Worm (Caenorhabditis elegans) whole organism, L2 larva: ENCODE results near the gene C55C3.8.

ENCODE experiments used
- C34F6.9 ChIP-seq: fragments of 150-350 bp; optimal IDR thresholded peaks from 2 replicates; lab custom pipeline; 2014; ENCODE audit warnings: missing biosample characterization, missing genetic modification characterization
- R02D3.7 ChIP-seq: fragments of 150-350 bp; optimal IDR thresholded peaks from 2 replicates; lab custom pipeline; 2014; ENCODE audit warnings: missing biosample characterization, missing genetic modification characterization
- Y55F3AM.14 ChIP-seq: fragments of 200-800 bp; sonication (Bioruptor generic); optimal IDR thresholded peaks from 2 replicates; lab custom pipeline; 2018; ENCODE audit warnings: mild to moderate bottlenecking, missing genetic modification characterization, missing compliant biosample characterization
- aly-2 ChIP-seq: fragments of 150-350 bp; optimal IDR thresholded peaks from 2 replicates; lab custom pipeline; 2014; ENCODE audit warnings: missing biosample characterization, missing genetic modification characterization
- ceh-16 ChIP-seq: fragments of 150-350 bp; optimal IDR thresholded peaks from 2 replicates; lab custom pipeline; 2014; ENCODE audit warnings: missing biosample characterization, missing genetic modification characterization
- crh-2 ChIP-seq: sonication (generic microtip); optimal IDR thresholded peaks from 2 replicates; lab custom pipeline; 2017; ENCODE audit warnings: missing biosample characterization, missing genetic modification characterization
- dmd-4 ChIP-seq: sonication (generic microtip); optimal IDR thresholded peaks from 2 replicates; lab custom pipeline; 2017; ENCODE audit warnings: missing biosample characterization, missing genetic modification characterization
- egl-27 ChIP-seq: sonication (generic microtip); optimal IDR thresholded peaks from 3 replicates; lab custom pipeline; 2017; ENCODE audit warnings: missing biosample characterization, missing genetic modification reagents, missing genetic modification characterization
- elt-1 ChIP-seq: fragments of 150-350 bp; optimal IDR thresholded peaks from 2 replicates; lab custom pipeline; 2014; ENCODE audit warnings: missing biosample characterization, missing genetic modification characterization
- fos-1 ChIP-seq: fragments of 150-350 bp; optimal IDR thresholded peaks from 2 replicates; lab custom pipeline; 2014; ENCODE audit warnings: missing biosample characterization, missing genetic modification characterization
- lin-11 ChIP-seq: fragments of 150-350 bp; sonication (generic microtip); optimal IDR thresholded peaks from 2 replicates; lab custom pipeline; 2014; ENCODE audit warnings: missing biosample characterization, missing genetic modification characterization, inconsistent platforms, mixed read lengths
- mab-5 ChIP-seq: fragments of 150-350 bp; optimal IDR thresholded peaks from 2 replicates; lab custom pipeline; 2014; ENCODE audit warnings: missing biosample characterization, missing genetic modification characterization
- mbf-1 ChIP-seq: sonication (generic microtip); optimal IDR thresholded peaks from 2 replicates; lab custom pipeline; 2017; ENCODE audit warnings: missing biosample characterization, missing genetic modification characterization
- mdl-1 ChIP-seq, 2 experiments: fragments of 150-350 bp in 1 of 2; sonication (generic microtip) in 1 of 2; optimal IDR thresholded peaks; 2 replicates each; lab custom pipeline; 2017; ENCODE audit warnings: missing biosample characterization in 2 of 2, missing genetic modification characterization in 2 of 2
- nhr-10 ChIP-seq: sonication (generic microtip); optimal IDR thresholded peaks from 2 replicates; lab custom pipeline; 2017; ENCODE audit warnings: missing biosample characterization, missing genetic modification characterization
- nhr-129 ChIP-seq: fragments of 150-350 bp; optimal IDR thresholded peaks from 2 replicates; lab custom pipeline; 2014; ENCODE audit warnings: missing biosample characterization, missing genetic modification characterization
- nhr-21 ChIP-seq: fragments of 150-350 bp; optimal IDR thresholded peaks from 2 replicates; lab custom pipeline; 2014; ENCODE audit warnings: missing biosample characterization, missing genetic modification characterization
- nhr-23 ChIP-seq: fragments of 150-350 bp; optimal IDR thresholded peaks from 2 replicates; lab custom pipeline; 2014; ENCODE audit warnings: missing biosample characterization, missing genetic modification reagents, missing genetic modification characterization
- nhr-237 ChIP-seq: fragments of 150-350 bp; optimal IDR thresholded peaks from 2 replicates; lab custom pipeline; 2014; ENCODE audit warnings: missing biosample characterization, missing genetic modification characterization
- nhr-77 ChIP-seq: fragments of 150-350 bp; optimal IDR thresholded peaks from 2 replicates; lab custom pipeline; 2014; ENCODE audit warnings: missing biosample characterization, missing genetic modification characterization
- sem-4 ChIP-seq: fragments of 150-350 bp; optimal IDR thresholded peaks from 2 replicates; lab custom pipeline; 2014; ENCODE audit warnings: missing biosample characterization, missing genetic modification reagents, missing genetic modification characterization
- sma-3 ChIP-seq: sonication (generic microtip); optimal IDR thresholded peaks from 2 replicates; lab custom pipeline; 2016; ENCODE audit warnings: missing genetic modification reagents, missing genetic modification characterization, missing compliant biosample characterization
- sma-9 ChIP-seq, 2 experiments: fragments of 150-350 bp in 1 of 2; sonication (generic microtip) in 1 of 2; optimal IDR thresholded peaks; 2 replicates each; lab custom pipeline; 2014 to 2016; ENCODE audit warnings: missing genetic modification characterization in 2 of 2, mild to moderate bottlenecking in 1 of 2, missing biosample characterization in 1 of 2, missing compliant biosample characterization in 1 of 2, missing genetic modification reagents in 1 of 2, moderate library complexity in 1 of 2
- snpc-4 ChIP-seq: fragments of 150-350 bp; optimal IDR thresholded peaks from 2 replicates; lab custom pipeline; 2014; ENCODE audit warnings: missing biosample characterization, missing genetic modification characterization
- unc-39 ChIP-seq: fragments of 150-350 bp; optimal IDR thresholded peaks from 2 replicates; lab custom pipeline; 2014; ENCODE audit warnings: missing biosample characterization, missing genetic modification characterization
- ztf-11 ChIP-seq: sonication (generic microtip); optimal IDR thresholded peaks from 2 replicates; lab custom pipeline; 2017; ENCODE audit warnings: missing biosample characterization, missing genetic modification characterization
- ztf-4 ChIP-seq: fragments of 150-350 bp; optimal IDR thresholded peaks from 2 replicates; lab custom pipeline; 2014; ENCODE audit warnings: missing biosample characterization, missing genetic modification characterization

Gene C55C3.8

DNA sequence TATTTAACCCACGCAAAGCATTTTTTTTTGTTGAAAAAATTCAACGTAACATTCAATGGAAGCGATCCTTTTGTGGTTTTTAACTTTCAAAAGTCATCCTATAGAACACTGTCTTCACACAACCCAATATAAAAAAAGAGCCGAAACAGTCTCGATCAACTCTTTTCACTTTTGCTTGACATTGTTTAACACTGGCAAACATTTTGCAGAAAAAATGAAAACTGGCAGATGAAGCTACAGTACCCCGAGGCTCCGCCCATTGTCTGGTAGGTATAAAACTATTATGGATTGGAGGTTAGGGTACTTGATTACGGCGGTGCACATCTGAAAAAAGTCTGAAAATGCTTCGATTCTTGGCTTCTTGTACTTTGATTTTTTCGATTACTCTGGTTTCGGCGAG, 43.9 kb downstream of the C55C3.8 start, which contains the start of gene cpg-18:
cpg-18 (plus strand) TSS at position 301 of the 400 bp plus-strand sequence.
- TF ChIP-seq nhr-77 (no peak), snpc-4 (no peak), sma-3 (GFP tag; lab: Kevin White, UChicago) (no peak), R02D3.7 (no peak), ztf-4 (tag; lab: Kevin White, UChicago) (no peak), nhr-237 (no peak), mab-5 (tag; lab: Kevin White, UChicago) (no peak), ztf-11 (no peak), mbf-1 (tag; lab: Kevin White, UChicago) (no peak), unc-39 (tag; lab: Kevin White, UChicago) (no peak), C34F6.9 (no peak), elt-1 (tag; lab: Kevin White, UChicago) (no peak)

- no peak for TF ChIP-seq nhr-10 (tag; lab: Kevin White, UChicago)
- no peak for TF ChIP-seq elt-1 (tag; lab: Kevin White, UChicago)
- TF ChIP-seq lin-11 (tag; lab: Kevin White, UChicago), result no peak
- no peak for TF ChIP-seq nhr-77
- TF ChIP-seq unc-39 (tag; lab: Kevin White, UChicago), result no peak
- no peak for TF ChIP-seq fos-1 (tag; lab: Kevin White, UChicago)
- TF ChIP-seq nhr-129 (tag; lab: Kevin White, UChicago), result no peak
- no peak for TF ChIP-seq Y55F3AM.14 (GFP tag; lab: Kevin White, UChicago)
- TF ChIP-seq ztf-11, result no peak
- no peak for TF ChIP-seq ceh-16 (tag; lab: Kevin White, UChicago)
- TF ChIP-seq aly-2 (tag; lab: Kevin White, UChicago), result no peak
- no peak for TF ChIP-seq sem-4 (tag; lab: Kevin White, UChicago)
- no peak for TF ChIP-seq C34F6.9
- TF ChIP-seq nhr-21 (tag; lab: Kevin White, UChicago), result no peak
- no peak for TF ChIP-seq crh-2
- no peak for TF ChIP-seq sma-9 (GFP tag; optimal IDR thresholded peaks at IDR 0.05; lab: Kevin White, UChicago)
- TF ChIP-seq sma-9 (tag; optimal IDR thresholded peaks at IDR 0.05; lab: Kevin White, UChicago), result no peak
These were observed 50.2 kb downstream of the C55C3.8 start, which contains the start of gene chil-11 for ce11 chrIV:5741045-5741444. chil-11 (plus strand) TSS chrIV:5741345.

DNA sequence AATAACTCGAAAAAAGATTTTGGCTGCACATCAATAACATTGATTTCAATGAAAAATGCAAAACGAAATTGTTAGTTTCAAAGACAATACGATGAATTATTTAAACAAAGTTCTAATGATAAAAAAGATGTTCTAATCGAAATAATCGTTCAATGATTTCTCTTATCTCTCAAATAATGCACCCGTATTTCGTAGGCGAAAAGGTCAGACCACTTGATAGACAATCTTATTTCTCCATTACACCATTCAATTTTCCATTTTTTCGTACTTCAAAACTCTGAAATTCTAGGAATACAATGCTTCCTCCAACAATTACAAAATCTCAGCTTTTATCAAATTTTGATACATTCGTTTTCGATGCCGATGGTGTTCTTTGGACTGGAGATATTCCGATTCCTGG, 53.3 kb downstream of the C55C3.8 start, which contains the start of gene C45E5.1:
C45E5.1 (plus strand) TSS at position 290 of the 400 bp plus-strand sequence.
- TF ChIP-seq mbf-1 (tag; lab: Kevin White, UChicago) (no peak), C34F6.9 (no peak), nhr-23 (tag; lab: Kevin White, UChicago) (no peak), mdl-1 (tag; optimal IDR thresholded peaks at IDR 0.05; lab: Kevin White, UChicago) (no peak), sma-9 (GFP tag; optimal IDR thresholded peaks at IDR 0.05; lab: Kevin White, UChicago) (peak; percentile 66), sma-9 (tag; optimal IDR thresholded peaks at IDR 0.05; lab: Kevin White, UChicago) (no peak), fos-1 (tag; lab: Kevin White, UChicago) (peak; percentile 48), dmd-4 (tag; lab: Kevin White, UChicago) (no peak), nhr-237 (no peak), egl-27 (tag; lab: Kevin White, UChicago) (no peak), crh-2 (no peak)
